Worm (Caenorhabditis elegans) whole organism, L4 larva: ENCODE measurements around the gene C35A5.8.

ENCODE experiments used
- hlh-30 ChIP-seq: sonication (generic microtip); optimal IDR thresholded peaks from 2 replicates; lab custom pipeline; 2017; ENCODE audit warnings: antibody characterized with exemption, mild to moderate bottlenecking, missing genetic modification characterization, missing compliant biosample characterization; ENCODE audit not compliant: insufficient read depth
- lsy-2 ChIP-seq, 2 experiments: fragments of 150-350 bp in 1 of 2; sonication (generic microtip) in 1 of 2; optimal IDR thresholded peaks; 2 replicates each; lab custom pipeline; 2014 to 2017; ENCODE audit warnings: missing biosample characterization in 2 of 2, missing genetic modification characterization in 2 of 2
- mdl-1 ChIP-seq, 2 experiments: fragments of 150-350 bp in 1 of 2; sonication (generic microtip) in 1 of 2; optimal IDR thresholded peaks; 2 replicates each; lab custom pipeline; 2014 to 2017; ENCODE audit warnings: missing biosample characterization in 2 of 2, missing genetic modification characterization in 2 of 2
- nhr-11 ChIP-seq: fragments of 150-350 bp; optimal IDR thresholded peaks from 2 replicates; lab custom pipeline; 2014; ENCODE audit warnings: missing biosample characterization, missing genetic modification characterization
- nhr-25 ChIP-seq: sonication (generic microtip); optimal IDR thresholded peaks from 2 replicates; lab custom pipeline; 2017; ENCODE audit warnings: missing genetic modification characterization, mild to moderate bottlenecking, missing compliant biosample characterization, antibody characterized with exemption, moderate library complexity, borderline replicate concordance; ENCODE audit not compliant: insufficient read depth
- unc-130 ChIP-seq: sonication (generic microtip); optimal IDR thresholded peaks from 2 replicates; lab custom pipeline; 2016; ENCODE audit warnings: missing genetic modification reagents, missing genetic modification characterization, missing compliant biosample characterization
- vab-7 ChIP-seq: fragments of 200-800 bp; sonication (Bioruptor generic); IDR thresholded peaks from 2 replicates; pipeline ENCODE4 v1.3.6; 2022; ENCODE audit warnings: missing genetic modification reagents, missing genetic modification characterization, missing compliant biosample characterization

DNA sequence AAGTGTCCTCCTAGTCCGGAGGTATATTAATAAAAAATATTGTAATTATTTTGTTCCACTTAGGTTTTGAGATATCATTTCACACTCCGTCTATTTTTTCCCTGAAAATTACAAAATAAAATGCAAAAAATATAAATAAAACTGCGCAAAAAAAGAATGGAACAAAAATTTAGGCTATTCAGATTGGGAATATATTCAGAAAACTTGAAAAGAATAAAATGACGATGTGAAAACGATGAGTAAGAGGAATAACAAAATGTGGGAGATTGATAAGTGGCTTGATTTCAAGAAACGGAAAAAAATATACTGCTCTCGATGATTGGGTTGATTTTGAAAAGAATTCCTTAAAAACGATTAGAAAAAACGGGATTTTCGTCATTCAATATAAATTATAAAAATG lies 11.4 kb downstream of the C35A5.8 start, which contains the start of gene dmsr-8:
- TF ChIP-seq hlh-30 (tag; lab: Kevin White, UChicago) = no peak
- no peak for TF ChIP-seq nhr-25
- TF ChIP-seq unc-130 (GFP tag; lab: Kevin White, UChicago) = no peak
- TF ChIP-seq nhr-11 (tag; lab: Kevin White, UChicago) = no peak
- TF ChIP-seq mdl-1 (tag; optimal IDR thresholded peaks at IDR 0.05; lab: Kevin White, UChicago) = no peak
- no peak for TF ChIP-seq vab-7 (GFP tag; lab: Robert Waterston, UW)
- no peak for TF ChIP-seq lsy-2 (tag; optimal IDR thresholded peaks at IDR 0.05; lab: Kevin White, UChicago)
